Fruit fly (Drosophila melanogaster) whole organism, embryonic: Measurements from ENCODE around the gene CG31099.

Experiments used
- CG15601 ChIP-seq: fragments of 200-800 bp; sonication (Bioruptor generic); optimal IDR thresholded peaks from 3 replicates; lab custom pipeline; 2019; ENCODE audit warnings: missing biosample characterization, mild to moderate bottlenecking, missing genetic modification characterization, moderate library complexity
- psq ChIP-seq: fragments of 200-800 bp; sonication (Bioruptor generic); optimal IDR thresholded peaks from 2 replicates; lab custom pipeline; 2017; ENCODE audit warnings: missing biosample characterization, missing genetic modification characterization

DNA sequence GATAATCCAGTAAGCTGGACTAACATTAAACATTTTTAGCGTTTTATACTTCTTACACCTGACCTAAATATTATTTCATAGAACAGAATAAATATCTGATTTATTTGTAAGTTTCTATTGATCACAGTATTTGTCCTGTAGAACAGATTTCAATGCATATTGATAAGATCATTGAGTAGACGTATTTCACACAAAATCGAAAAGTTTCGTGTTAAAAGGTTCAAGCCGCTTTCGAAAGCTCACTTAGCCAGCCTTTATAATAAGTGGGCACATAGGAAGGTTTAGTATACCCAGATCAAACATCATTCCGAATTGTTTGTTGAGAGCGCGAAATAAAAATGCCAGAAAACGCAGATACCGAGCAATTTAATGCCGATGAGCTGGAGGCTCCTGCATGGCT is 21.2 kb downstream of the CG31099 start, which contains the start of gene CG11893:
- TF ChIP-seq psq (GFP tag; lab: Kevin White, UChicago) (no peak), CG15601 (tag; lab: Kevin White, UChicago) (no peak)
